Worm (Caenorhabditis elegans) whole organism, L4 larva: Measurements from ENCODE around the gene cest-9.2.

Source experiments
- F10B5.3 ChIP-seq: sonication (generic microtip); optimal IDR thresholded peaks from 2 replicates; lab custom pipeline; 2016; ENCODE audit warnings: mild to moderate bottlenecking, missing genetic modification characterization, missing compliant biosample characterization
- F37D6.2 ChIP-seq: sonication (generic microtip); optimal IDR thresholded peaks from 2 replicates; lab custom pipeline; 2016; ENCODE audit warnings: mild to moderate bottlenecking, missing genetic modification characterization, missing compliant biosample characterization
- F44E2.7 ChIP-seq: fragments of 200-800 bp; sonication (Bioruptor generic); IDR thresholded peaks from 2 replicates; pipeline ENCODE4 v2.1.2; 2022; ENCODE audit warnings: missing genetic modification characterization, missing compliant biosample characterization
- F49E8.2 ChIP-seq: sonication (generic microtip); optimal IDR thresholded peaks from 2 replicates; lab custom pipeline; 2016; ENCODE audit warnings: missing compliant biosample characterization, mild to moderate bottlenecking, missing genetic modification characterization, borderline replicate concordance
- Y105C5A.15 ChIP-seq: fragments of 200-800 bp; sonication (Bioruptor generic); IDR thresholded peaks from 2 replicates; pipeline ENCODE4 v1.3.6; 2022; ENCODE audit warnings: missing genetic modification characterization, missing compliant biosample characterization
- Y48G9A.11 ChIP-seq: fragments of 200-800 bp; sonication (Bioruptor generic); IDR thresholded peaks from 2 replicates; pipeline ENCODE4 v1.3.6; 2022; ENCODE audit warnings: missing genetic modification reagents, missing genetic modification characterization, missing compliant biosample characterization
- Y5F2A.4 ChIP-seq: fragments of 200-800 bp; sonication (Bioruptor generic); optimal IDR thresholded peaks from 2 replicates; lab custom pipeline; 2018; ENCODE audit warnings: mild to moderate bottlenecking, missing genetic modification characterization, missing compliant biosample characterization
- aha-1 ChIP-seq: fragments of 150-350 bp; peaks from one replicate; lab custom pipeline; 2014; ENCODE audit warnings: missing biosample characterization, missing genetic modification characterization
- ama-1 ChIP-seq: fragments of 150-350 bp; optimal IDR thresholded peaks from 2 replicates; lab custom pipeline; 2014; ENCODE audit warnings: inconsistent platforms, mixed read lengths
- ceh-44 ChIP-seq: fragments of 200-800 bp; sonication (Bioruptor generic); IDR thresholded peaks from 2 replicates; pipeline ENCODE4 v1.3.6; 2022; ENCODE audit warnings: missing genetic modification reagents, missing genetic modification characterization, missing compliant biosample characterization
- ces-1 ChIP-seq: fragments of 150-350 bp; sonication (generic microtip); optimal IDR thresholded peaks from 4 replicates; lab custom pipeline; 2014; ENCODE audit warnings: missing biosample characterization, missing genetic modification reagents, missing genetic modification characterization
- cey-2 ChIP-seq: sonication (generic microtip); optimal IDR thresholded peaks from 3 replicates; lab custom pipeline; 2017; ENCODE audit warnings: missing genetic modification characterization, mild to moderate bottlenecking, missing compliant biosample characterization, antibody characterized with exemption, borderline replicate concordance; ENCODE audit not compliant: insufficient read depth
- ctbp-1 ChIP-seq: fragments of 200-800 bp; sonication (Bioruptor generic); IDR thresholded peaks from 2 replicates; pipeline ENCODE4 v1.3.6; 2022; ENCODE audit warnings: missing genetic modification reagents, missing genetic modification characterization, missing compliant biosample characterization
- daf-19 ChIP-seq: fragments of 200-800 bp; sonication (Bioruptor generic); conservative IDR thresholded peaks from 2 replicates; pipeline ENCODE4 v1.3.6; 2022; ENCODE audit warnings: missing genetic modification characterization, missing compliant biosample characterization
- dmd-8 ChIP-seq: fragments of 200-800 bp; sonication (Bioruptor generic); IDR thresholded peaks from 2 replicates; pipeline ENCODE4 v1.3.6; 2022; ENCODE audit warnings: missing genetic modification characterization, missing compliant biosample characterization
- dmd-9 ChIP-seq: fragments of 200-800 bp; sonication (Bioruptor generic); IDR thresholded peaks from 2 replicates; pipeline ENCODE4 v1.3.6; 2022; ENCODE audit warnings: missing genetic modification reagents, missing genetic modification characterization, missing compliant biosample characterization
- dpl-1 ChIP-seq: fragments of 150-350 bp; optimal IDR thresholded peaks from 2 replicates; lab custom pipeline; 2014; ENCODE audit warnings: missing biosample characterization, missing genetic modification reagents, missing genetic modification characterization
- dve-1 ChIP-seq: sonication (generic microtip); optimal IDR thresholded peaks from 2 replicates; lab custom pipeline; 2017; ENCODE audit warnings: antibody characterized with exemption, mild to moderate bottlenecking, missing genetic modification characterization, missing compliant biosample characterization; ENCODE audit not compliant: insufficient read depth
- fos-1 ChIP-seq: fragments of 150-350 bp; optimal IDR thresholded peaks from 2 replicates; lab custom pipeline; 2014; ENCODE audit warnings: missing biosample characterization, missing genetic modification characterization
- hlh-11 ChIP-seq: fragments of 200-800 bp; sonication (Bioruptor generic); optimal IDR thresholded peaks from 2 replicates; lab custom pipeline; 2018; ENCODE audit warnings: mild to moderate bottlenecking, missing genetic modification characterization, missing compliant biosample characterization
- hlh-30 ChIP-seq: sonication (generic microtip); optimal IDR thresholded peaks from 2 replicates; lab custom pipeline; 2017; ENCODE audit warnings: antibody characterized with exemption, mild to moderate bottlenecking, missing genetic modification characterization, missing compliant biosample characterization; ENCODE audit not compliant: insufficient read depth
- hmg-1.1 ChIP-seq: fragments of 200-800 bp; sonication (Bioruptor generic); IDR thresholded peaks from 2 replicates; pipeline ENCODE4 v1.3.6; 2022; ENCODE audit warnings: missing genetic modification reagents, missing genetic modification characterization, missing compliant biosample characterization
- jun-1 ChIP-seq: fragments of 150-350 bp; optimal IDR thresholded peaks from 2 replicates; lab custom pipeline; 2014; ENCODE audit warnings: missing biosample characterization, missing genetic modification reagents, missing genetic modification characterization
- lin-38 ChIP-seq: fragments of 200-800 bp; sonication (Bioruptor generic); IDR thresholded peaks from 2 replicates; pipeline ENCODE4 v1.3.6; 2022; ENCODE audit warnings: missing genetic modification reagents, missing genetic modification characterization, missing compliant biosample characterization
- lsy-2 ChIP-seq, 2 experiments: fragments of 150-350 bp in 1 of 2; sonication (generic microtip) in 1 of 2; optimal IDR thresholded peaks; 2 replicates each; lab custom pipeline; 2014 to 2017; ENCODE audit warnings: missing biosample characterization in 2 of 2, missing genetic modification characterization in 2 of 2
- mdl-1 ChIP-seq, 2 experiments: fragments of 150-350 bp in 1 of 2; sonication (generic microtip) in 1 of 2; optimal IDR thresholded peaks; 2 replicates each; lab custom pipeline; 2014 to 2017; ENCODE audit warnings: missing biosample characterization in 2 of 2, missing genetic modification characterization in 2 of 2
- mdt-29 ChIP-seq: fragments of 200-800 bp; sonication (Bioruptor generic); IDR thresholded peaks from 2 replicates; pipeline ENCODE4 v1.3.6; 2022; ENCODE audit warnings: missing genetic modification reagents, missing genetic modification characterization, missing compliant biosample characterization
- mep-1 ChIP-seq: fragments of 150-350 bp; sonication (generic microtip); optimal IDR thresholded peaks from 3 replicates; lab custom pipeline; 2014; ENCODE audit warnings: missing biosample characterization, missing genetic modification characterization
- mes-2 ChIP-seq: sonication (generic microtip); optimal IDR thresholded peaks from 2 replicates; lab custom pipeline; 2016; ENCODE audit warnings: missing genotype, mild to moderate bottlenecking, missing genetic modification characterization, missing compliant biosample characterization; ENCODE audit not compliant: poor library complexity, severe bottlenecking
- mxl-2 ChIP-seq: fragments of 200-800 bp; sonication (Bioruptor generic); conservative IDR thresholded peaks from 2 replicates; pipeline ENCODE4 v1.3.6; 2022; ENCODE audit warnings: missing genetic modification reagents, missing genetic modification characterization, missing compliant biosample characterization
- nhr-10 ChIP-seq: fragments of 150-350 bp; optimal IDR thresholded peaks from 2 replicates; lab custom pipeline; 2014; ENCODE audit warnings: missing biosample characterization, missing genetic modification characterization
- nhr-102 ChIP-seq: sonication (generic microtip); optimal IDR thresholded peaks from 2 replicates; lab custom pipeline; 2016; ENCODE audit warnings: mild to moderate bottlenecking, missing genetic modification characterization, moderate library complexity, missing compliant biosample characterization
- nhr-111 ChIP-seq: fragments of 200-800 bp; sonication (Bioruptor generic); optimal IDR thresholded peaks from 2 replicates; lab custom pipeline; 2018; ENCODE audit warnings: mild to moderate bottlenecking, missing genetic modification characterization, missing compliant biosample characterization
- nhr-6 ChIP-seq: fragments of 150-350 bp; optimal IDR thresholded peaks from 2 replicates; lab custom pipeline; 2014; ENCODE audit warnings: missing biosample characterization, missing genetic modification characterization
- php-3 ChIP-seq: fragments of 200-800 bp; sonication (Bioruptor generic); IDR thresholded peaks from 2 replicates; pipeline ENCODE4 v1.3.6; 2022; ENCODE audit warnings: missing genetic modification reagents, missing genetic modification characterization, missing compliant biosample characterization
- pqm-1 ChIP-seq: sonication (generic microtip); optimal IDR thresholded peaks from 2 replicates; lab custom pipeline; 2017; ENCODE audit warnings: missing biosample characterization, missing genetic modification characterization
- sdz-12 ChIP-seq: fragments of 200-800 bp; sonication (Bioruptor generic); optimal IDR thresholded peaks from 2 replicates; lab custom pipeline; 2018; ENCODE audit warnings: mild to moderate bottlenecking, missing genetic modification characterization, missing compliant biosample characterization
- snpc-1.2 ChIP-seq: fragments of 200-800 bp; sonication (Bioruptor generic); IDR thresholded peaks from 2 replicates; pipeline ENCODE4 v1.3.6; 2022; ENCODE audit warnings: missing genetic modification reagents, missing genetic modification characterization, missing compliant biosample characterization
- spr-1 ChIP-seq: sonication (generic microtip); optimal IDR thresholded peaks from 2 replicates; lab custom pipeline; 2016; ENCODE audit warnings: mild to moderate bottlenecking, missing genetic modification characterization, missing compliant biosample characterization
- spr-3 ChIP-seq: fragments of 200-800 bp; sonication (Bioruptor generic); optimal IDR thresholded peaks from 2 replicates; lab custom pipeline; 2018; ENCODE audit warnings: mild to moderate bottlenecking, missing genetic modification characterization, missing compliant biosample characterization
- tag-97 ChIP-seq: fragments of 200-800 bp; sonication (Bioruptor generic); IDR thresholded peaks from 2 replicates; pipeline ENCODE4 v1.3.6; 2022; ENCODE audit warnings: missing genetic modification characterization, missing compliant biosample characterization
- tra-1 ChIP-seq: fragments of 200-800 bp; sonication (Bioruptor generic); IDR thresholded peaks from 2 replicates; pipeline ENCODE4 v1.3.6; 2022; ENCODE audit warnings: missing genetic modification reagents, missing genetic modification characterization, missing compliant biosample characterization
- unc-130 ChIP-seq: sonication (generic microtip); optimal IDR thresholded peaks from 2 replicates; lab custom pipeline; 2016; ENCODE audit warnings: missing genetic modification reagents, missing genetic modification characterization, missing compliant biosample characterization
- unc-62 ChIP-seq, 3 experiments: fragments of 150-350 bp in 1 of 3; sonication (generic microtip); optimal IDR thresholded peaks in 2 of 3; peaks in 1 of 3; 1 replicate in 1 of 3; 2 replicates in 2 of 3; lab custom pipeline; 2014 to 2017; ENCODE audit warnings: missing biosample characterization in 3 of 3, missing genetic modification characterization in 3 of 3, missing genetic modification reagents in 3 of 3, missing genotype in 1 of 3
- vab-7 ChIP-seq: fragments of 200-800 bp; sonication (Bioruptor generic); IDR thresholded peaks from 2 replicates; pipeline ENCODE4 v1.3.6; 2022; ENCODE audit warnings: missing genetic modification reagents, missing genetic modification characterization, missing compliant biosample characterization
- zfp-2 ChIP-seq: sonication (generic microtip); optimal IDR thresholded peaks from 2 replicates; lab custom pipeline; 2016; ENCODE audit warnings: mild to moderate bottlenecking, missing genetic modification characterization, missing compliant biosample characterization
- zip-11 ChIP-seq: fragments of 200-800 bp; sonication (Bioruptor generic); IDR thresholded peaks from 2 replicates; pipeline ENCODE4 v1.3.6; 2022; ENCODE audit warnings: missing genetic modification characterization, missing compliant biosample characterization
- zip-2 ChIP-seq: fragments of 150-350 bp; optimal IDR thresholded peaks from 2 replicates; lab custom pipeline; 2014; ENCODE audit warnings: missing biosample characterization, missing genetic modification characterization

Gene cest-9.2

DNA sequence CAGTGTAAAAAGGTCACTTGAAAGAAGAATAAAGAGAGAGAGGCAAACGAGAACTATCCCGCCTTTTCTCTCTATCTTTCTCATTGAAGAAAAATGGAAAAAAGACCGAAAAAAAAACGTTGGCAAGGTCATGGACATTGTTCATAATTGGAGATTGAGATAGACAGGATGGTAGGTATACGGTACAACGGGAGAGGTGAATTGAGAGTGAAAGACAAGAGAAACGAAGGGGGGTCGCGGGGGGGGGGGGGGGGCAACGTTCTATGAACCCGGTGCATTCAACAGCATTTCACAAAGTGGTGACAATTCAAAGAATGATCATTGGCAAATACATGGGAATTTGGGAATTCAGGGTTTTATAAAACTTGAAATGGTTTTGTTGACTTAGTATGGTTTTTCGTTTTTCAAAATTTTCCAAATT, 45.0 kb upstream of the cest-9.2 start:
- TF ChIP-seq spr-3 (GFP tag; lab: Kevin White, UChicago): no peak
- TF ChIP-seq unc-130 (GFP tag; lab: Kevin White, UChicago): no peak
- no peak for TF ChIP-seq vab-7 (GFP tag; lab: Robert Waterston, UW)
- no peak for TF ChIP-seq F44E2.7 (GFP tag; lab: Robert Waterston, UW)
- TF ChIP-seq ces-1: no peak
- TF ChIP-seq zfp-2 (tag; lab: Kevin White, UChicago): no peak
- no peak for TF ChIP-seq pqm-1
- TF ChIP-seq nhr-102: no peak
- TF ChIP-seq php-3 (GFP tag; lab: Robert Waterston, UW): no peak
- no peak for TF ChIP-seq Y105C5A.15 (GFP tag; lab: Robert Waterston, UW)
- peak; percentile 30 for TF ChIP-seq mes-2 (tag; lab: Kevin White, UChicago)
- TF ChIP-seq ctbp-1 (GFP tag; lab: Robert Waterston, UW): no peak
- TF ChIP-seq lsy-2 (tag; optimal IDR thresholded peaks at IDR 0.05; lab: Kevin White, UChicago): peak in 1 of 2 experiments; percentile 41
- no peak for TF ChIP-seq nhr-10 (tag; lab: Kevin White, UChicago)
- TF ChIP-seq F10B5.3: no peak
- TF ChIP-seq mdl-1 (tag; optimal IDR thresholded peaks at IDR 0.05; lab: Kevin White, UChicago): no peak
- no peak for TF ChIP-seq fos-1 (tag; lab: Kevin White, UChicago)
- TF ChIP-seq mxl-2 (GFP tag; lab: Robert Waterston, UW): no peak
- TF ChIP-seq dpl-1 (GFP tag; lab: Kevin White, UChicago): no peak
- TF ChIP-seq Y5F2A.4: no peak
- peak; percentile 19 for TF ChIP-seq hlh-11 (tag; lab: Kevin White, UChicago)
- TF ChIP-seq aha-1 (tag; lab: Kevin White, UChicago): peak; percentile 89
- no peak for TF ChIP-seq snpc-1.2 (GFP tag; lab: Robert Waterston, UW)
- peak; percentile 42 for TF ChIP-seq nhr-6 (tag; lab: Kevin White, UChicago)
- no peak for TF ChIP-seq Y48G9A.11 (GFP tag; lab: Robert Waterston, UW)
- TF ChIP-seq zip-2 (tag; lab: Kevin White, UChicago): no peak
- TF ChIP-seq dmd-8 (GFP tag; lab: Robert Waterston, UW): no peak
- TF ChIP-seq sdz-12 (GFP tag; lab: Kevin White, UChicago): no peak

DNA sequence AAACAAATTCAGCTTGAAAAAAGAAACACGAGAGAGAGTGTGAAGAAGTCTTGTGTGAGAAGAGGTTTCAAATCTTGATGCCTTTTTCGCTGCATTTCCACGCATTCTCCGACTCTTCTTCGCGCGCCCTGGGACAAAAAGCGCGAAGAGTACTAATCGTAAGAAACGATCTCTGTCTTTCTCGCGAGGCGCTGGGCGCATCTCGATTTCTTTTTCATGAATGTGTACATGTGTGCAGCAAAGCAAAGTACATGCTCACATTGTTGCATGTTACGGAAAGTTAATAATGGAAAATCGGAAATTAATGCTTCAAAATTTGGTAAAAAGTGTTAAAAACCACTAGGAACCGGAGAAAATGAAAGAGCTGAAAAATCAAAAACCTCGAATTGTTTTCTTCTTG, 44.4 kb upstream of the cest-9.2 start:
- no peak for TF ChIP-seq ceh-44 (GFP tag; lab: Robert Waterston, UW)
- TF ChIP-seq spr-1: no peak
- no peak for TF ChIP-seq cey-2 (tag; lab: Kevin White, UChicago)
- TF ChIP-seq F37D6.2 (tag; lab: Kevin White, UChicago): no peak
- TF ChIP-seq dve-1 (tag; lab: Kevin White, UChicago): no peak
- no peak for TF ChIP-seq sdz-12 (GFP tag; lab: Kevin White, UChicago)
- no peak for TF ChIP-seq zip-2 (tag; lab: Kevin White, UChicago)
- TF ChIP-seq aha-1 (tag; lab: Kevin White, UChicago): peak; percentile 85
- TF ChIP-seq hmg-1.1 (GFP tag; lab: Robert Waterston, UW): peak; percentile 46
- TF ChIP-seq mdt-29 (GFP tag; lab: Robert Waterston, UW): no peak
- TF ChIP-seq nhr-111: no peak
- no peak for TF ChIP-seq ama-1 (lab: Kevin White, UChicago)
- no peak for TF ChIP-seq nhr-6 (tag; lab: Kevin White, UChicago)
- peak; percentile 31 for TF ChIP-seq hlh-30 (tag; lab: Kevin White, UChicago)
- TF ChIP-seq pqm-1: no peak
- TF ChIP-seq mxl-2 (GFP tag; lab: Robert Waterston, UW): no peak
- TF ChIP-seq Y48G9A.11 (GFP tag; lab: Robert Waterston, UW): no peak
- no peak for TF ChIP-seq jun-1
- no peak for TF ChIP-seq Y5F2A.4
- TF ChIP-seq daf-19 (GFP tag; lab: Robert Waterston, UW): no peak
- TF ChIP-seq F49E8.2: no peak
- TF ChIP-seq zip-11 (GFP tag; lab: Robert Waterston, UW): no peak
- no peak for TF ChIP-seq tag-97 (GFP tag; lab: Robert Waterston, UW)
- TF ChIP-seq unc-62 (GFP tag; optimal IDR thresholded peaks at IDR 0.05 in 1 of 2; lab: Kevin White, UChicago): no peak
- TF ChIP-seq unc-62 (tag; optimal IDR thresholded peaks at IDR 0.05; lab: Kevin White, UChicago): no peak
- TF ChIP-seq mdl-1 (tag; optimal IDR thresholded peaks at IDR 0.05; lab: Kevin White, UChicago): peak in 1 of 2 experiments; percentile 12
- TF ChIP-seq lin-38: no peak
- TF ChIP-seq tra-1 (GFP tag; lab: Robert Waterston, UW): no peak
- TF ChIP-seq mep-1 (tag; lab: Kevin White, UChicago): peak; percentile 21
- TF ChIP-seq dmd-9 (GFP tag; lab: Robert Waterston, UW): no peak
- peak; percentile 21 for TF ChIP-seq mes-2 (tag; lab: Kevin White, UChicago)
